Worm (Caenorhabditis elegans) whole organism, midembryonic: ENCODE results near the gene cct-8.
A peak's percentile ranks its signal among the peaks of the same experiment; 100 is the strongest.
"Not testable (repeated sequence)": the region's sequence is repeated elsewhere in the genome, so short reads cannot be mapped to it uniquely, and the experiment has no call there.

Source experiments
- T22C8.4 ChIP-seq: fragments of 200-800 bp; sonication (Bioruptor generic); IDR thresholded peaks from 2 replicates; pipeline ENCODE4 v1.3.6; 2022; ENCODE audit warnings: missing genetic modification characterization, missing compliant biosample characterization
- cog-1 ChIP-seq: sonication (generic microtip); optimal IDR thresholded peaks from 2 replicates; lab custom pipeline; 2016; ENCODE audit warnings: missing genetic modification characterization, missing compliant biosample characterization
- flt-1 ChIP-seq: fragments of 200-800 bp; sonication (Bioruptor generic); IDR thresholded peaks from 2 replicates; pipeline ENCODE4 v1.3.6; 2022; ENCODE audit warnings: missing genetic modification characterization, missing compliant biosample characterization
- klf-2 ChIP-seq: fragments of 200-800 bp; sonication (Bioruptor generic); conservative IDR thresholded peaks from 2 replicates; pipeline ENCODE4 v1.3.6; 2022; ENCODE audit warnings: missing genetic modification reagents, missing genetic modification characterization, missing compliant biosample characterization
- med-1 ChIP-seq: sonication (generic microtip); optimal IDR thresholded peaks from 2 replicates; lab custom pipeline; 2017; ENCODE audit warnings: missing genetic modification characterization, mild to moderate bottlenecking, missing compliant biosample characterization, antibody characterized with exemption, missing genetic modification reagents; ENCODE audit not compliant: insufficient read depth
- ref-1 ChIP-seq: fragments of 200-800 bp; sonication (Bioruptor generic); conservative IDR thresholded peaks from 2 replicates; pipeline ENCODE4 v1.3.6; 2022; ENCODE audit warnings: missing genetic modification reagents, missing genetic modification characterization, missing compliant biosample characterization
- tab-1 ChIP-seq: fragments of 200-800 bp; sonication (Bioruptor generic); IDR thresholded peaks from 2 replicates; pipeline ENCODE4 v1.3.6; 2022; ENCODE audit warnings: missing genetic modification characterization, missing compliant biosample characterization
- ztf-23 ChIP-seq: fragments of 200-800 bp; sonication (Bioruptor generic); IDR thresholded peaks from 2 replicates; pipeline ENCODE4 v1.3.6; 2022; ENCODE audit warnings: missing genetic modification reagents, missing genetic modification characterization, missing compliant biosample characterization
- ztf-29 ChIP-seq: fragments of 200-800 bp; sonication (Bioruptor generic); IDR thresholded peaks from 2 replicates; pipeline ENCODE4 v1.3.6; 2022; ENCODE audit warnings: missing genetic modification reagents, missing genetic modification characterization, missing compliant biosample characterization

The cct-8 gene

DNA sequence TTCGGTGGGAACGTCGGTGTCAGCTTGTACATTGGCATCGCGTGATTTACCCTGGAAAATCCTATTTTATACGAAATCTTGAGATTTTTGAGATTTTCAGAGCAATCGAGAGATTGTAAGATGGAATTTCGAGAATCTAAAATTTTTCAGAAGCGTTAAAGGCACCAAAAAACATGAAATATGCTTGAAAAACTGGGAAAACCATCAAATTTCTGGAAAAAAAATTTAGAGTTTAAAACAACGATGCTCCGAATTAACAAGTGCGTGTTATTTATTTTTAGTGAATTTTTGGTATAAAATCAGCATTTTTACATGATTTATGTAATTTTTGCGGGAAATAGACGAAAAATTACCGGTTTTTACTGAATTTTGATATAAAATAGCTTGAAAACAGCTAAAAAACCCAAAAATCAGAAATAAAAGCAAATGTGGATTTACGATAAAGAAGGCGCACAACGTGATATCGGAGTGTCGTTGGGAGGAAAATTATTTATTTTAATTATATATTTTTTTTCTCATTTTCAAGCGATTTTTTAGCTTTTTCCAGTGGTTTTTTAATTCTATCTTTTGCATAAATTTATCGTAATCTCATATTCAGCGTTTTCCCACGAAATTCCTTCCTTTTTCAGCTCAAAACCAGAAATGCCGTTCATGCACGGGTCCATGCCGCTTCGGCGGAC is 37.3 kb downstream of the cct-8 start, which contains the start of the genes Y55F3AM.13 and mrps-25:
TSS of gene Y55F3AM.13 (minus strand) at position 51 of the 680 bp plus-strand sequence.
TSS of gene mrps-25 (plus strand) at position 630 of the 680 bp plus-strand sequence.
- TF ChIP-seq ztf-23 (GFP tag; lab: Robert Waterston, UW): no peak
- TF ChIP-seq ztf-29 (GFP tag; lab: Robert Waterston, UW): no peak
- no peak for TF ChIP-seq ref-1 (GFP tag; lab: Robert Waterston, UW)
- TF ChIP-seq T22C8.4: no peak
- no peak for TF ChIP-seq klf-2 (GFP tag; lab: Robert Waterston, UW)
- TF ChIP-seq cog-1 (tag; lab: Kevin White, UChicago): no peak
- TF ChIP-seq med-1: no peak
- no peak for TF ChIP-seq tab-1 (GFP tag; lab: Robert Waterston, UW)
- no peak for TF ChIP-seq flt-1 (GFP tag; lab: Robert Waterston, UW)

DNA sequence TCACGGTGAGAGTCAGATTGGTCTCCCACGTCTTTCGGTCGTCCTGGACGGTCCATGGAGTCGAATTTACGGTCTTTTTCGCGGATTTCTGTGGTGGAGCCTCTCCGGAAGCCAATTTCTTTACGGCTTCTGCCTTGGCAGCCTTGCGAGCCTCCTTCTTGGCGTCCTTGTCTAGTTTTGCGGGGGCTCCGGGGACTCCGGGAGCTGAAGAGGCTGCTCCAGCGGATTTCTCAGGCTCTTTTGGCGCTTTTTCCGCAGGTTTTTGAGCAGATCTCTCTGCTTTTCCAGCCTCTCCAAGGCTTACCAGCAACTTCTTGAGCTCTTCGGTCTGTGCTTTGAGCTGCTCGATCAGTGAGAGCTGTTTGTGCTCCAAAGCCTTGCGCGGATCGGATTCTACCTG is 38.0 kb downstream of the cct-8 start:
- TF ChIP-seq tab-1 (GFP tag; lab: Robert Waterston, UW): no peak
- TF ChIP-seq klf-2 (GFP tag; lab: Robert Waterston, UW): no peak
- TF ChIP-seq ztf-29 (GFP tag; lab: Robert Waterston, UW): no peak
- TF ChIP-seq med-1: no peak
- TF ChIP-seq ztf-23 (GFP tag; lab: Robert Waterston, UW): no peak
- TF ChIP-seq cog-1 (tag; lab: Kevin White, UChicago): no peak
- TF ChIP-seq T22C8.4: no peak
- no peak for TF ChIP-seq ref-1 (GFP tag; lab: Robert Waterston, UW)
- no peak for TF ChIP-seq flt-1 (GFP tag; lab: Robert Waterston, UW)

DNA sequence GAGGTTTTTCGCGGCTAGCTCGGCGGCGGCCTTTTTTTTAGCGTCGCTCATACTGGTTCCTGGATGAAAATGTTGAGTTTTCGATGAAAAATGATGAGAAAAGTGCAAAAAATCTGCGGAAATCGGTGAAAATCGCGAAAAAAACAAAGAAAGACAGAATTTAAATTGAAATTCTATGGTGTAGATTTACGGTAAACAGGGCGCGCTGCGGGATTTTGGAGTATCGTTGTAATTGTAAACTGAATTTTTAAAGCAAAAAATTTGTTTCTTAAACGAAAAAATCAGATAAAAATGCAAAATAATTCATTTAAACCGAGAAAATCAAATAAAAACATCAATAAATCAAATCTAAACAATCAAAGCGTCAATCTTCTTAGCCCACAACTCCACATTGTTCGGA is 39.0 kb downstream of the cct-8 start, which contains the start of gene dcap-1:
TSS of gene dcap-1 (minus strand) at position 59 of the 400 bp plus-strand sequence.
- TF ChIP-seq flt-1 (GFP tag; lab: Robert Waterston, UW) (no peak), ztf-23 (GFP tag; lab: Robert Waterston, UW) (no peak), cog-1 (tag; lab: Kevin White, UChicago) (no peak)

DNA sequence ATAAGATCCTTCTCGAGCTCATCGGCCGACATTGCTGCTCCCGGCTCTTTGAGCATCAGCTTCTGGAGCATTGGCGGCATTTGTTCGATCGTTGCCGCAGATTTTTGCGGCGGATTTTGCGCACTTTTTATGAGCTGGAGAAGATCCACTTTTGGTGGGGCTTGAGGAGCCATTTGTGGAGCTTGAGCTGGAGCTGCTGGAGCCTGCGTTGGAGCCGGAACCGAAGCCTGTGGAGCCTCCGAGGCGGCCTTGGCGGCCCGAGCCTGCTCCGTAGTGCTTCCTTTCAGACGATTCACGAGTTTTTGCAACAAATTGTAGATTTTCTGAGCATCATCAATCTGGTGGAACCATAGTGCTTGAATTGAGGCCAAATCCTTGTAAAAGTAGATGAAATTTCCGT is 39.7 kb downstream of the cct-8 start:
- TF ChIP-seq ztf-29 (GFP tag; lab: Robert Waterston, UW) (no peak), flt-1 (GFP tag; lab: Robert Waterston, UW) (no peak), cog-1 (tag; lab: Kevin White, UChicago) (no peak), tab-1 (GFP tag; lab: Robert Waterston, UW) (no peak), ztf-23 (GFP tag; lab: Robert Waterston, UW) (no peak), klf-2 (GFP tag; lab: Robert Waterston, UW) (no peak), T22C8.4 (no peak), ref-1 (GFP tag; lab: Robert Waterston, UW) (no peak), med-1 (no peak)

DNA sequence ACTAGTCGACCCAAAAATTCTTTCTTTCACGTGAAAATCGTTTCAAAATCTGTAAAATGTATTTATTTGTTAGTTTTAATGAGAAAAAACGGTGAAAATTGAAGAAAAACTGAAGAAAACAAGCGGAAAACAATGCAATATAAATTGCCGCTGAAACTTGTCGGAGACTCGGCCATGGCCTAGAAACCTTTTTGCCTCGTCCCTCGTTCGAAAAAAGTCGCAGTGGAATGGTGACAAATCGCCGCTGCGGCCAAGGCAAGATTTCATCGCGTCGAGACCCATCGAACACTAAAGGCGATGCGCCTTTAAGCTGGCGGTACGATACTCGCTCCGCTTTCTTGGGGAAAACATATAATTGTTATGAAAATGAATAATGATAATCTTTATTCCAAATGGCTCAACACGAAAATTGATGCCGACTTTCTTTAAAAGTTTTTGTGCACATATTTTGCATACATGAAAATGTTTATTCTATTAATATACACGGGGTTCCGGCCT is 42.0 kb downstream of the cct-8 start, which contains the start of gene Y55F3AM.21:
TSS of gene Y55F3AM.21 (minus strand) at position 51 of the 498 bp plus-strand sequence.
- not testable (repeated sequence) for TF ChIP-seq klf-2, tab-1, ref-1 (GFP tag; lab: Robert Waterston, UW)

DNA sequence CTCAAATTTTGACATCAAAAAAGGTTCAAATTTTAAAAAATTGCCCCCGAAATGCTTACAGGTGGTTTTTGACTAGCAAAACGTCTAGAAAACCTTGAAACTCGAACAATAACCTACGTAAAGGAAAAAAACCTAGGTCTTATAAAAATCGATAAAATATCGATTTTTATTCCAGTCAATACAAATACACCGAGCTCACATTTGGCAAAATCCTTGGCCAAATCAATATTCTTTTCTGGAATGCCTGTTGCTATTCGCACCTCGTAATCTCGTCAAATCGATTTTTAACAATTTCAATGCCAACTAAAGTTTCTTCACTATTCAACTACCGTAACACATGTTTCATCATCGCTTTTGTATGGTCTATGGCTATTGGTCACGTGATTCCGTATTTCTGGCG is 46.7 kb downstream of the cct-8 start:
- TF ChIP-seq flt-1 (GFP tag; lab: Robert Waterston, UW): no peak
- TF ChIP-seq T22C8.4: peak; percentile 43; the same call in 1 of the 2 replicates

DNA sequence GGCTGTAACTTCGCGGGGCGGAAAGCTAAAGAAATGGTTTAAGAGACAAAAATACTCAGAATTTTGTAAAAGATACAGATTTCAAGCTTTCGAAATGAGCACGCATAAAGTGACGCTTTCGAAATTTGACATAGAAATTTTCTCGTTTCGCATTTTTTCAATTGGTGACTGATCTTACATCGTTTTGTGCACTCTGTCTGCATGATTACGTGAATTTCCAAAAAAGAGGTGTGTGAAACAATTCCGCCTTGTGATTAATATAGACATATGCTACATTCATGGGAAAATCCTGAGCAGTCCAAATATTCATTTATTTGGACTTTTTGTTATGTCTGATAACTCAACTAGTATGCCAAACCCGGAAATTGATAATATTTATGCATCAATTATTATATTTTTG is 48.0 kb downstream of the cct-8 start, which contains the start of gene srx-12:
TSS of gene srx-12 (plus strand) at position 301 of the 400 bp plus-strand sequence.
- TF ChIP-seq med-1: no peak
- no peak for TF ChIP-seq cog-1 (tag; lab: Kevin White, UChicago)
- no peak for TF ChIP-seq tab-1 (GFP tag; lab: Robert Waterston, UW)
- no peak for TF ChIP-seq ref-1 (GFP tag; lab: Robert Waterston, UW)
- TF ChIP-seq klf-2 (GFP tag; lab: Robert Waterston, UW): no peak
- no peak for TF ChIP-seq flt-1 (GFP tag; lab: Robert Waterston, UW)
- TF ChIP-seq T22C8.4: no peak
- TF ChIP-seq ztf-23 (GFP tag; lab: Robert Waterston, UW): no peak
- no peak for TF ChIP-seq ztf-29 (GFP tag; lab: Robert Waterston, UW)

DNA sequence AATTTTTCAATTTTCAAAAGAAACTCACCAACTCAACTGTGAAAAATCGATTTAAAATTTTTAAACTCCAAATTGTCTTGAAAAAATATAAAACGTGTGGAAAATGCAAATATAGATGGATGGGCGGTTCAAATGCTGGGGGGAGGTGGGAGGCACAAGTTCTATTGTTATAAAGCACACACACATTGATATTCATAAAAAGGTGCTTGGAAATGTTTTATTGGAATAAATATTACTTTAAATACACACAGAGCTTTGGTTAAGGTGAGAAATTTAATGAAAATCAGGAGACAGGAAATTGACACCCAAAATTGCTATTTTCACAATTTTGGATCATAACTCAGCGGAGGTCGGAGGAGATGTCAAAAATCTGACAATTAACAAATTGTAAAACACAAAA is 49.4 kb downstream of the cct-8 start, which contains the start of gene Y55F3AM.11:
TSS of gene Y55F3AM.11 (minus strand) at position 101 of the 400 bp plus-strand sequence.
- no peak for TF ChIP-seq ztf-23 (GFP tag; lab: Robert Waterston, UW)
- TF ChIP-seq klf-2 (GFP tag; lab: Robert Waterston, UW): no peak
- TF ChIP-seq T22C8.4: no peak
- TF ChIP-seq med-1: no peak
- TF ChIP-seq cog-1 (tag; lab: Kevin White, UChicago): no peak
- no peak for TF ChIP-seq flt-1 (GFP tag; lab: Robert Waterston, UW)
- no peak for TF ChIP-seq ref-1 (GFP tag; lab: Robert Waterston, UW)
- TF ChIP-seq ztf-29 (GFP tag; lab: Robert Waterston, UW): no peak
- no peak for TF ChIP-seq tab-1 (GFP tag; lab: Robert Waterston, UW)

DNA sequence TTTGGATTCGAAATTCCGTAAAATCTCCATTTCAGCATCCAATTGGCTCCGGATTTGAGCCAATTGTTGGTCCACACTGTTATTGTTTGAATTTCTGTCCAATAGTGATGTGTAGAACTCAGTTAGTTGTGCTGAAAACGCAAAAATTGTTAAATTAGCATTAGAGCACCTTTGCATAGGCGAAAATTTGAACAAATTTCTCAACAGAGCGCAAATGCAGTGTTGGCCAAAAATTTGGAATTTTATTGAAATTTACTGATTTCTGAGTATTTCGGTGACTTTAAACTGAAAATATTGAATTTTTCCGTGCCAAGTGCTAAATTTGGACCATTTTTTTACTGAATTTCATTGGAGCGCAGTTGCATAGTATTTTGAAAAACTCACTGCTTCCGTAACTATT is 53.2 kb downstream of the cct-8 start:
- TF ChIP-seq T22C8.4 (no peak), cog-1 (tag; lab: Kevin White, UChicago) (no peak), tab-1 (GFP tag; lab: Robert Waterston, UW) (no peak), med-1 (no peak)

DNA sequence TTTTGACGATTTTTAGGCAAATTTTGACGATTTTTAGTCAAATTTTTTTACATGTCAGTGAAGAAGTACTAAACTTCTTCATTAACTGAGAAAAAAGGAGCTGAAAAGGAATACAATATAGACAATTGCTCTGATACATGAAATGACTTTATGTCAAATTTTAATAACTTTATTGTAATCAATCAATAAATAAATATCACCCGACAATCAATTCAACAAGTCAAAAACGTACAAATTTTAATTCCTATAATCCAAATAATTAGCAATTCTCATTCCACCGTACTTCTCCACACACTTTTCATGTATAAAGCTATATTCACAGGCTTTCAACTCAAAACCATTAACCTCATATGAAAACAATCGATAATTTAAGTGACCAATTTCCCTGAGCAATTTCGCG is 55.2 kb downstream of the cct-8 start:
- no peak for TF ChIP-seq ztf-29 (GFP tag; lab: Robert Waterston, UW)
